Worm (Caenorhabditis elegans) whole organism, early embryonic: Measurements from ENCODE around the gene H06I04.3.

Source experiments
- aly-1 ChIP-seq: sonication (generic microtip); optimal IDR thresholded peaks from 2 replicates; lab custom pipeline; 2016; ENCODE audit warnings: missing genetic modification characterization, missing compliant biosample characterization
- ama-1 ChIP-seq: fragments of 150-350 bp; optimal IDR thresholded peaks from 2 replicates; lab custom pipeline; 2014
- ceh-13 ChIP-seq: fragments of 200-800 bp; sonication (Bioruptor generic); optimal IDR thresholded peaks from 2 replicates; lab custom pipeline; 2018; ENCODE audit warnings: mild to moderate bottlenecking, missing genetic modification characterization, missing compliant biosample characterization
- ceh-36 ChIP-seq: sonication (generic microtip); optimal IDR thresholded peaks from 2 replicates; lab custom pipeline; 2016; ENCODE audit warnings: missing genetic modification characterization, inconsistent platforms, missing compliant biosample characterization
- flt-1 ChIP-seq: fragments of 200-800 bp; sonication (Bioruptor generic); IDR thresholded peaks from 2 replicates; pipeline ENCODE4 v1.3.6; 2022; ENCODE audit warnings: missing genetic modification characterization, missing compliant biosample characterization
- hmg-4 ChIP-seq: fragments of 200-800 bp; sonication (Bioruptor generic); optimal IDR thresholded peaks from 2 replicates; lab custom pipeline; 2018; ENCODE audit warnings: mild to moderate bottlenecking, missing genetic modification characterization, missing compliant biosample characterization
- pes-1 ChIP-seq: fragments of 200-800 bp; sonication (Bioruptor generic); IDR thresholded peaks from 2 replicates; pipeline ENCODE4 v1.3.6; 2022; ENCODE audit warnings: missing genetic modification reagents, missing genetic modification characterization, missing compliant biosample characterization
- scrt-1 ChIP-seq: fragments of 200-800 bp; sonication (Bioruptor generic); IDR thresholded peaks from 2 replicates; pipeline ENCODE4 v1.3.6; 2022; ENCODE audit warnings: missing genetic modification characterization, missing compliant biosample characterization
- sea-1 ChIP-seq: fragments of 200-800 bp; sonication (Bioruptor generic); conservative IDR thresholded peaks from 2 replicates; pipeline ENCODE4 v1.3.6; 2022; ENCODE audit warnings: missing genetic modification characterization, missing compliant biosample characterization
- tbx-37 ChIP-seq: fragments of 200-800 bp; sonication (Bioruptor generic); conservative IDR thresholded peaks from 2 replicates; pipeline ENCODE4 v1.3.6; 2022; ENCODE audit warnings: missing genetic modification reagents, missing genetic modification characterization, missing compliant biosample characterization
- tra-4 ChIP-seq: sonication (generic microtip); optimal IDR thresholded peaks from 2 replicates; lab custom pipeline; 2017; ENCODE audit warnings: missing genetic modification characterization, missing compliant biosample characterization

ce11 chrIII:3111534-3111933 lies 41.2 kb downstream of the H06I04.3 start:
- no peak for TF ChIP-seq ama-1
- TF ChIP-seq ceh-13: no peak
- no peak for TF ChIP-seq tbx-37
- TF ChIP-seq tra-4 (tag; lab: Kevin White, UChicago): no peak
- TF ChIP-seq flt-1 (GFP tag; lab: Robert Waterston, UW): no peak
- TF ChIP-seq ceh-36 (tag; lab: Kevin White, UChicago): no peak
- TF ChIP-seq hmg-4: no peak
- TF ChIP-seq scrt-1: no peak
- TF ChIP-seq aly-1 (tag; lab: Kevin White, UChicago): no peak
- TF ChIP-seq sea-1 (GFP tag; lab: Robert Waterston, UW): no peak
- TF ChIP-seq pes-1: no peak
